Fruit fly (Drosophila melanogaster): ENCODE measurements around the gene Lrp4.

Gene Lrp4

dm6 chrX:15891606-15892345 lies 18.9 kb upstream of the Lrp4 start, which contains the start of gene shi (continued):
- TF ChIP-seq CG6765 (GFP tag; optimal IDR thresholded peaks at IDR 0.05): no peak
- TF ChIP-seq Mad (GFP tag; optimal IDR thresholded peaks at IDR 0.05): no peak
- TF ChIP-seq ap (GFP tag; IDR thresholded peaks at IDR 0.05): no peak
- no peak for TF ChIP-seq bab2 (GFP tag; optimal IDR thresholded peaks at IDR 0.05)
- TF ChIP-seq Camta (GFP tag; optimal IDR thresholded peaks at IDR 0.05): no peak
- peak; percentile 99 for TF ChIP-seq amos (GFP tag; IDR thresholded peaks at IDR 0.05; ENCODE audit: partially characterized antibody)
- TF ChIP-seq Gug (GFP tag; IDR thresholded peaks at IDR 0.05): no peak
- TF ChIP-seq CTCF (GFP tag; optimal IDR thresholded peaks at IDR 0.05): no peak
- TF ChIP-seq CG14667 (GFP tag; IDR thresholded peaks at IDR 0.05): no peak
- no peak for TF ChIP-seq sens-2 (GFP tag; IDR thresholded peaks at IDR 0.05)
- TF ChIP-seq vnd (GFP tag; IDR thresholded peaks at IDR 0.05; ENCODE audit: partially characterized antibody): peak; percentile 99
- 0 out of 2 replicates have a peak, but pooled peaks have one; percentile 18 for TF ChIP-seq Nf-YA (GFP tag; IDR thresholded peaks at IDR 0.05)
- no peak for TF ChIP-seq CG16779 (GFP tag; IDR thresholded peaks at IDR 0.05)
- no peak for TF ChIP-seq cwo (GFP tag; optimal IDR thresholded peaks at IDR 0.05)
- TF ChIP-seq CG7786 (GFP tag; optimal IDR thresholded peaks at IDR 0.05): peak; percentile 14
- TF ChIP-seq lola (GFP tag; optimal IDR thresholded peaks at IDR 0.05): no peak
- TF ChIP-seq Sox102F (GFP tag; optimal IDR thresholded peaks at IDR 0.05): no peak
- no peak for TF ChIP-seq CG17912 (GFP tag; optimal IDR thresholded peaks at IDR 0.05)

DNA sequence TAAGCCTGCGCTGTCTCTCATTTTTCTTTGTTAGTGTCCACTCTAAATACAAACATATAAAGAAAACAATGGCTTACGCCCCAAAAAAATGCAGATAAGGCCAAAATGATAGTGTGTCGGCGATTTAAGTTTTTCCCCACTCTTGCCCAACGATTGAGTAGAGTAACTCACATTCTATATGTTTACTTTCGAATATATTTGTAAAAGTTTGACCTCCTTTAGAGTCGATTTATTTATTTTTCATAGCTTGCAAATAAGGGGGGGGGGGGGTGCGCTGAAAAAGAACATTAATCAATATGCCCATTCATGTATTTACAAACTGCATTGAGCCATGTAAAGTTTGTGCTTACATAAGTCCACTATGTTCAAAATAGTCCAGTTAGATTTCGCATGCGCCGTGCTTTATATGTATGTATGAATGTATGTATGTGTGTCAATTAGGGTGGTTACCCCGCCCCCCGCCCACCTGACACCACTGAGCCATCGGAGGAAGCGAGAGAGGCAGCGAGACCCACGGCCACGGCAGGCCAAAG lies 16.9 kb upstream of the Lrp4 start:
- no peak for TF ChIP-seq CG11456 (GFP tag; IDR thresholded peaks at IDR 0.05)
- peak; percentile 60 for TF ChIP-seq ewg (GFP tag; optimal IDR thresholded peaks at IDR 0.05)
- no peak for TF ChIP-seq mld (GFP tag; IDR thresholded peaks at IDR 0.05; ENCODE audit: partially characterized antibody)
- TF ChIP-seq psq (GFP tag; optimal IDR thresholded peaks at IDR 0.05): no peak
- peak; percentile 1 for TF ChIP-seq CG6765 (GFP tag; optimal IDR thresholded peaks at IDR 0.05)
- TF ChIP-seq Asciz (GFP tag; optimal IDR thresholded peaks at IDR 0.05): peak; percentile 50
- TF ChIP-seq CG10267 (tag; optimal IDR thresholded peaks at IDR 0.05): no peak
- peak; percentile 35; the same call in 1 of the 2 replicates for TF ChIP-seq onecut (GFP tag; IDR thresholded peaks at IDR 0.05)
- TF ChIP-seq CG10209 (GFP tag; optimal IDR thresholded peaks at IDR 0.05): no peak
- TF ChIP-seq D19A (tag; optimal IDR thresholded peaks at IDR 0.05): peak; percentile 73
- TF ChIP-seq row (GFP tag; IDR thresholded peaks at IDR 0.05): no peak
- TF ChIP-seq Vsx1 (GFP tag; optimal IDR thresholded peaks at IDR 0.05): peak; percentile 1
- TF ChIP-seq org-1 (GFP tag; optimal IDR thresholded peaks at IDR 0.05): peak; percentile 25
- TF ChIP-seq Pdp1 (GFP tag; optimal IDR thresholded peaks at IDR 0.05): peak in 1 of 2 experiments; percentile 69
- 0 out of 2 replicates have a peak, but pooled peaks have one; percentile 39 for TF ChIP-seq crol (GFP tag; IDR thresholded peaks at IDR 0.05)
- no peak for TF ChIP-seq hkb (optimal IDR thresholded peaks at IDR 0.05)
- TF ChIP-seq hkb (GFP tag; IDR thresholded peaks at IDR 0.05): peak; percentile 7; the same call in 1 of the 2 replicates
- peak; percentile 24 for TF ChIP-seq CG15601 (tag; optimal IDR thresholded peaks at IDR 0.05)
- peak; percentile 33 for TF ChIP-seq CG17359 (tag; optimal IDR thresholded peaks at IDR 0.05)
- TF ChIP-seq sqz (GFP tag; optimal IDR thresholded peaks at IDR 0.05): peak; percentile 12
- peak; percentile 11 for TF ChIP-seq Fer1 (GFP tag; optimal IDR thresholded peaks at IDR 0.05)
- TF ChIP-seq sens (GFP tag): peak; percentile 66
- TF ChIP-seq CG3407 (GFP tag; optimal IDR thresholded peaks at IDR 0.05): peak; percentile 39
- TF ChIP-seq Sox100B (GFP tag; optimal IDR thresholded peaks at IDR 0.05): peak; percentile 15
